Worm (Caenorhabditis elegans) whole organism, young adult: ENCODE results near the gene srxa-6.

Experiments
- B0336.3 ChIP-seq: fragments of 200-800 bp; sonication (Bioruptor generic); IDR thresholded peaks from 2 replicates; pipeline ENCODE4 v1.3.6; 2022; ENCODE audit warnings: missing genetic modification characterization, missing compliant biosample characterization
- C06A6.2 ChIP-seq: fragments of 200-800 bp; sonication (Bioruptor generic); conservative IDR thresholded peaks from 2 replicates; pipeline ENCODE4 v1.3.6; 2022; ENCODE audit warnings: missing genetic modification characterization, missing compliant biosample characterization
- D2030.7 ChIP-seq: fragments of 200-800 bp; sonication (Bioruptor generic); IDR thresholded peaks from 2 replicates; pipeline ENCODE4 v1.3.6; 2022; ENCODE audit warnings: missing genetic modification reagents, missing genetic modification characterization, missing compliant biosample characterization
- F33H1.4 ChIP-seq: fragments of 200-800 bp; sonication (Bioruptor generic); IDR thresholded peaks from 2 replicates; pipeline ENCODE4 v1.3.6; 2022; ENCODE audit warnings: missing genetic modification reagents, missing genetic modification characterization, missing compliant biosample characterization
- F37B4.10 ChIP-seq: fragments of 200-800 bp; sonication (Bioruptor generic); IDR thresholded peaks from 2 replicates; pipeline ENCODE4 v1.3.6; 2022; ENCODE audit warnings: missing genetic modification characterization, missing compliant biosample characterization
- F39B2.1 ChIP-seq: fragments of 200-800 bp; sonication (Bioruptor generic); IDR thresholded peaks from 2 replicates; pipeline ENCODE4 v1.3.6; 2022; ENCODE audit warnings: missing genetic modification reagents, missing genetic modification characterization, missing compliant biosample characterization
- F52B5.7 ChIP-seq: sonication (generic microtip); optimal IDR thresholded peaks from 2 replicates; lab custom pipeline; 2016; ENCODE audit warnings: mild to moderate bottlenecking, missing genetic modification characterization, missing compliant biosample characterization
- F55B11.4 ChIP-seq: sonication (generic microtip); optimal IDR thresholded peaks from 2 replicates; lab custom pipeline; 2016; ENCODE audit warnings: missing compliant biosample characterization, missing genetic modification characterization, borderline replicate concordance; ENCODE audit not compliant: insufficient read depth
- K11D2.4 ChIP-seq: fragments of 200-800 bp; sonication (Bioruptor generic); IDR thresholded peaks from 2 replicates; pipeline ENCODE4 v1.3.6; 2022; ENCODE audit warnings: missing genetic modification reagents, missing genetic modification characterization, missing compliant biosample characterization
- T26A5.8 ChIP-seq: sonication (generic microtip); optimal IDR thresholded peaks from 2 replicates; lab custom pipeline; 2016; ENCODE audit warnings: missing genetic modification characterization, missing compliant biosample characterization
- Y95B8A.8 ChIP-seq: fragments of 200-800 bp; sonication (Bioruptor generic); IDR thresholded peaks from 2 replicates; pipeline ENCODE4 v1.3.6; 2022; ENCODE audit warnings: missing genetic modification reagents, missing genetic modification characterization, missing compliant biosample characterization
- akir-1 ChIP-seq: fragments of 200-800 bp; sonication (Bioruptor generic); optimal IDR thresholded peaks from 2 replicates; lab custom pipeline; 2018; ENCODE audit warnings: mild to moderate bottlenecking, missing genetic modification characterization, moderate library complexity, missing compliant biosample characterization
- aptf-2 ChIP-seq: fragments of 200-800 bp; sonication (Bioruptor generic); conservative IDR thresholded peaks from 2 replicates; pipeline ENCODE4 v1.3.6; 2022; ENCODE audit warnings: missing genetic modification reagents, missing genetic modification characterization, missing compliant biosample characterization
- athp-1 ChIP-seq: sonication (generic microtip); optimal IDR thresholded peaks from 2 replicates; lab custom pipeline; 2017; ENCODE audit warnings: mild to moderate bottlenecking, missing genetic modification characterization, missing compliant biosample characterization
- attf-3 ChIP-seq: fragments of 200-800 bp; sonication (Bioruptor generic); conservative IDR thresholded peaks from 2 replicates; pipeline ENCODE4 v1.3.6; 2022; ENCODE audit warnings: missing genetic modification reagents, missing genetic modification characterization, missing compliant biosample characterization
- attf-5 ChIP-seq: fragments of 200-800 bp; sonication (Bioruptor generic); optimal IDR thresholded peaks from 2 replicates; lab custom pipeline; 2018; ENCODE audit warnings: mild to moderate bottlenecking, missing genetic modification characterization, missing compliant biosample characterization
- cebp-1 ChIP-seq, 2 experiments: fragments of 200-800 bp in 1 of 2; sonication (Bioruptor generic) in 1 of 2; sonication (generic microtip) in 1 of 2; IDR thresholded peaks in 1 of 2; optimal IDR thresholded peaks in 1 of 2; 2 replicates each; pipeline versions ENCODE4 v1.3.6 to Lab custom; 2017 to 2022; ENCODE audit warnings: missing compliant biosample characterization in 2 of 2, missing genetic modification characterization in 2 of 2, mild to moderate bottlenecking in 1 of 2, missing genetic modification reagents in 1 of 2, moderate library complexity in 1 of 2
- cebp-2 ChIP-seq: fragments of 200-800 bp; sonication (Bioruptor generic); IDR thresholded peaks from 2 replicates; pipeline ENCODE4 v1.3.6; 2022; ENCODE audit warnings: missing genetic modification characterization, missing compliant biosample characterization
- ceh-58 ChIP-seq: fragments of 200-800 bp; sonication (Bioruptor generic); IDR thresholded peaks from 2 replicates; pipeline ENCODE4 v1.3.6; 2022; ENCODE audit warnings: missing genetic modification characterization, missing compliant biosample characterization
- ceh-79 ChIP-seq: sonication (generic microtip); optimal IDR thresholded peaks from 2 replicates; lab custom pipeline; 2017; ENCODE audit warnings: mild to moderate bottlenecking, missing genetic modification characterization, missing compliant biosample characterization
- dpl-1 ChIP-seq: fragments of 150-350 bp; optimal IDR thresholded peaks from 2 replicates; lab custom pipeline; 2014; ENCODE audit warnings: missing biosample characterization, missing genetic modification reagents, missing genetic modification characterization
- ets-4 ChIP-seq: fragments of 200-800 bp; sonication (Bioruptor generic); optimal IDR thresholded peaks from 2 replicates; lab custom pipeline; 2018; ENCODE audit warnings: mild to moderate bottlenecking, missing genetic modification characterization, missing compliant biosample characterization
- him-1 ChIP-seq: sonication (generic microtip); optimal IDR thresholded peaks from 2 replicates; lab custom pipeline; 2016; ENCODE audit warnings: missing genotype, missing genetic modification reagents, missing genetic modification characterization, missing compliant biosample characterization
- hlh-12 ChIP-seq: sonication (generic microtip); optimal IDR thresholded peaks from 2 replicates; lab custom pipeline; 2016; ENCODE audit warnings: missing genetic modification characterization, missing compliant biosample characterization
- let-607 ChIP-seq, 2 experiments: fragments of 200-800 bp in 1 of 2; sonication (Bioruptor generic) in 1 of 2; sonication (generic microtip) in 1 of 2; optimal IDR thresholded peaks; 2 replicates each; lab custom pipeline; 2016 to 2018; ENCODE audit warnings: mild to moderate bottlenecking in 2 of 2, missing compliant biosample characterization in 2 of 2, missing genetic modification characterization in 2 of 2, moderate library complexity in 2 of 2, missing genotype in 1 of 2
- lin-35 ChIP-seq, 3 experiments: fragments of 150-350 bp in 2 of 3; sonication (generic microtip) in 1 of 3; optimal IDR thresholded peaks; 2 replicates each; lab custom pipeline; 2014 to 2018; ENCODE audit warnings: missing biosample characterization in 3 of 3, missing genetic modification characterization in 3 of 3, missing genetic modification reagents in 3 of 3
- madf-10 ChIP-seq: sonication (generic microtip); optimal IDR thresholded peaks from 2 replicates; lab custom pipeline; 2016; ENCODE audit warnings: mild to moderate bottlenecking, missing genetic modification characterization, missing compliant biosample characterization
- mxl-1 ChIP-seq: sonication (generic microtip); optimal IDR thresholded peaks from 2 replicates; lab custom pipeline; 2016; ENCODE audit warnings: missing genetic modification characterization, missing compliant biosample characterization
- nfya-2 ChIP-seq: fragments of 200-800 bp; sonication (Bioruptor generic); IDR thresholded peaks from 2 replicates; pipeline ENCODE4 v1.3.6; 2022; ENCODE audit warnings: missing genetic modification reagents, missing genetic modification characterization, missing compliant biosample characterization
- nhr-120 ChIP-seq: fragments of 200-800 bp; sonication (Bioruptor generic); IDR thresholded peaks from 2 replicates; pipeline ENCODE4 v1.3.6; 2022; ENCODE audit warnings: missing genetic modification characterization, missing compliant biosample characterization
- nhr-80 ChIP-seq: sonication (generic microtip); optimal IDR thresholded peaks from 2 replicates; lab custom pipeline; 2016; ENCODE audit warnings: missing genetic modification characterization, missing compliant biosample characterization
- rcor-1 ChIP-seq: fragments of 200-800 bp; sonication (Bioruptor generic); IDR thresholded peaks from 2 replicates; pipeline ENCODE4 v1.3.6; 2022; ENCODE audit warnings: missing genetic modification reagents, missing genetic modification characterization, missing compliant biosample characterization
- rec-8 ChIP-seq, 2 experiments: sonication (generic microtip); optimal IDR thresholded peaks; 2 replicates each; lab custom pipeline; 2016; ENCODE audit warnings: mild to moderate bottlenecking in 2 of 2, missing genetic modification characterization in 2 of 2, missing genetic modification reagents in 2 of 2, missing genotype in 2 of 2, missing biosample characterization in 1 of 2, missing compliant biosample characterization in 1 of 2, moderate library complexity in 1 of 2
- snpc-1.1 ChIP-seq: sonication (generic microtip); optimal IDR thresholded peaks from 2 replicates; lab custom pipeline; 2017; ENCODE audit warnings: missing genetic modification characterization, mild to moderate bottlenecking, missing compliant biosample characterization, antibody characterized with exemption, moderate library complexity, missing genotype, missing genetic modification reagents; ENCODE audit not compliant: insufficient read depth
- snpc-1.3 ChIP-seq: sonication (generic microtip); optimal IDR thresholded peaks from 2 replicates; lab custom pipeline; 2017; ENCODE audit warnings: missing genetic modification characterization, mild to moderate bottlenecking, missing compliant biosample characterization, antibody characterized with exemption, moderate library complexity, missing genotype, missing genetic modification reagents; ENCODE audit not compliant: insufficient read depth
- somi-1 ChIP-seq: fragments of 200-800 bp; sonication (Bioruptor generic); optimal IDR thresholded peaks from 2 replicates; lab custom pipeline; 2018; ENCODE audit warnings: mild to moderate bottlenecking, missing genetic modification characterization, missing compliant biosample characterization
- sptf-2 ChIP-seq: fragments of 200-800 bp; sonication (Bioruptor generic); optimal IDR thresholded peaks from 2 replicates; lab custom pipeline; 2018; ENCODE audit warnings: mild to moderate bottlenecking, missing genetic modification characterization, missing compliant biosample characterization
- tbp1 ChIP-seq: fragments of 200-800 bp; sonication (Bioruptor generic); optimal IDR thresholded peaks from 2 replicates; lab custom pipeline; 2018; ENCODE audit warnings: mild to moderate bottlenecking, missing genetic modification characterization, missing compliant biosample characterization
- unc-62 ChIP-seq: fragments of 150-350 bp; optimal IDR thresholded peaks from 2 replicates; lab custom pipeline; 2014; ENCODE audit warnings: missing biosample characterization, missing genetic modification reagents, missing genetic modification characterization
- xnd-1 ChIP-seq: sonication (generic microtip); optimal IDR thresholded peaks from 2 replicates; lab custom pipeline; 2016; ENCODE audit warnings: missing genotype, missing genetic modification reagents, missing genetic modification characterization, missing compliant biosample characterization
- zim-3 ChIP-seq: sonication (generic microtip); optimal IDR thresholded peaks from 2 replicates; lab custom pipeline; 2017; ENCODE audit warnings: mild to moderate bottlenecking, missing genetic modification characterization, moderate library complexity, missing compliant biosample characterization
- ztf-22 ChIP-seq: fragments of 200-800 bp; sonication (Bioruptor generic); optimal IDR thresholded peaks from 2 replicates; lab custom pipeline; 2018; ENCODE audit warnings: mild to moderate bottlenecking, missing genetic modification characterization, moderate library complexity, missing compliant biosample characterization

The srxa-6 gene

ce11 chrV:20770846-20771245 is 36.1 kb downstream of the srxa-6 start:
- TF ChIP-seq somi-1 (GFP tag; lab: Kevin White, UChicago) (no peak), madf-10 (tag; lab: Kevin White, UChicago) (peak; percentile 30), rcor-1 (GFP tag; lab: Robert Waterston, UW) (no peak), let-607 (tag; optimal IDR thresholded peaks at IDR 0.05; lab: Kevin White, UChicago) (peak in 1 of 2 experiments; percentile 4), unc-62 (no peak), tbp1 (no peak), athp-1 (tag; lab: Kevin White, UChicago) (no peak), sptf-2 (no peak), nhr-80 (peak; percentile 78), aptf-2 (GFP tag; lab: Robert Waterston, UW) (no peak), ceh-58 (GFP tag; lab: Robert Waterston, UW) (no peak)

ce11 chrV:20771702-20772101 is 36.9 kb downstream of the srxa-6 start:
- no peak for TF ChIP-seq F33H1.4
- no peak for TF ChIP-seq cebp-1 (GFP tag; IDR thresholded peaks at IDR 0.05; lab: Robert Waterston, UW)
- peak; percentile 79 for TF ChIP-seq cebp-1 (tag; optimal IDR thresholded peaks at IDR 0.05; lab: Kevin White, UChicago)
- TF ChIP-seq, all 124 proteins: peak for 1

- no peak for TF ChIP-seq ets-4 (GFP tag; lab: Kevin White, UChicago)
- no peak for TF ChIP-seq lin-35 (GFP tag; optimal IDR thresholded peaks at IDR 0.05; lab: Kevin White, UChicago)
- no peak for TF ChIP-seq akir-1 (GFP tag; lab: Kevin White, UChicago)
- no peak for TF ChIP-seq somi-1 (GFP tag; lab: Kevin White, UChicago)
- no peak for TF ChIP-seq T26A5.8 (tag; lab: Kevin White, UChicago)
- no peak for TF ChIP-seq nfya-2
- no peak for TF ChIP-seq F37B4.10 (GFP tag; lab: Robert Waterston, UW)
Observed at ce11 chrV:20773647-20774046, 38.9 kb downstream of the srxa-6 start, which contains the start of gene F38A6.5. Gene F38A6.5 (minus strand): TSS chrV:20773747.

- TF ChIP-seq D2030.7 (GFP tag; lab: Robert Waterston, UW), result no peak
- TF ChIP-seq attf-5 (GFP tag; lab: Kevin White, UChicago), result no peak
- TF ChIP-seq ztf-22 (GFP tag; lab: Kevin White, UChicago), result no peak
- no peak for TF ChIP-seq C06A6.2 (GFP tag; lab: Robert Waterston, UW)
- no peak for TF ChIP-seq mxl-1 (tag; lab: Kevin White, UChicago)
- no peak for TF ChIP-seq xnd-1
- no peak for TF ChIP-seq rec-8 (tag; optimal IDR thresholded peaks at IDR 0.05; lab: Kevin White, UChicago)
Observed at ce11 chrV:20775269-20775668, 40.5 kb downstream of the srxa-6 start, which contains the start of gene F38A6.4. Gene F38A6.4 (minus strand): TSS chrV:20775369.

- no peak for TF ChIP-seq F52B5.7 (tag; lab: Kevin White, UChicago)
- no peak for TF ChIP-seq him-1
- peak; percentile 61; the same call in 1 of the 2 replicates for TF ChIP-seq K11D2.4
- no peak for TF ChIP-seq attf-3 (GFP tag; lab: Robert Waterston, UW)
- no peak for TF ChIP-seq F55B11.4 (tag; lab: Kevin White, UChicago)
- TF ChIP-seq B0336.3 (GFP tag; lab: Robert Waterston, UW), result 0 out of 2 replicates have a peak, but pooled peaks have one; percentile 33
- no peak for TF ChIP-seq snpc-1.1
- no peak for TF ChIP-seq unc-62
- TF ChIP-seq cebp-2 (GFP tag; lab: Robert Waterston, UW), result no peak
- TF ChIP-seq dpl-1 (GFP tag; lab: Kevin White, UChicago), result no peak
- no peak for TF ChIP-seq F39B2.1 (GFP tag; lab: Robert Waterston, UW)
- TF ChIP-seq ceh-58 (GFP tag; lab: Robert Waterston, UW), result no peak
- no peak for TF ChIP-seq snpc-1.3
- no peak for TF ChIP-seq ceh-79 (tag; lab: Kevin White, UChicago)
- TF ChIP-seq hlh-12, result no peak
- TF ChIP-seq zim-3 (tag; lab: Kevin White, UChicago), result no peak
- no peak for TF ChIP-seq nhr-120 (GFP tag; lab: Robert Waterston, UW)
- TF ChIP-seq Y95B8A.8 (GFP tag; lab: Robert Waterston, UW), result no peak
Observed at ce11 chrV:20776761-20777160, 42.0 kb downstream of the srxa-6 start.
